Fruit fly (Drosophila melanogaster) S2 (cell line): ENCODE measurements around the gene His2Av.

ENCODE experiments used
- CG8478 ChIP-seq: fragments of >200 bp; optimal IDR thresholded peaks from 2 replicates; lab custom pipeline; 2018
- CTCF ChIP-seq, 2 experiments: fragments of >200 bp; optimal IDR thresholded peaks; 2 replicates each; lab custom pipeline; 2018

DNA sequence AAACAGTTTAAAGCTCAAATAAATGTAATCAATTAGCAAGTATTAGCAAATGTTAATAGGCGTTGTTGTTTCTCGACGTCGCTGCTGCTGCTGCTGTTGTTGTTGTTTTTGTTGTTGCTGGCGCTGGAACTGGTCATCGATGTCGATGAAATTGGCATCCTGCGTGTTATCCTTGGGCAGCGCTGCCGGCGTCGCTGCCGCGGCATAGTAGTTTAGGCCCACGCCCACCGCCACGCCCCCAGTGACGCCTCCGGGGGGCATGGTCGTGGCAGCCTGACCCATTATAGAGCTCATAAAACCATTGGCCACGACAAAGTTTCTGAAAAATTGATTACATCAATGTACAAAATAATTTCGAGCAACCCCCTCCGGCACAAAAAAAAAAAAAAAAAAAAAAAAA is 10.1 kb downstream of the His2Av start:
- no peak for TF ChIP-seq CG8478 (lab: Kevin White, UChicago)
- no peak for TF ChIP-seq CTCF (optimal IDR thresholded peaks at IDR 0.05; lab: Kevin White, UChicago)
